Fruit fly (Drosophila melanogaster): ENCODE results near the gene chp.

chp gene

dm6 chr3R:31210630-31211029, at the start of gene chp:
Gene chp (minus strand): TSS chr3R:31210730.
- TF ChIP-seq psq (optimal IDR thresholded peaks at IDR 0.05) (no peak), Sin3A (optimal IDR thresholded peaks at IDR 0.05) (no peak), Myc (optimal IDR thresholded peaks at IDR 0.05) (no peak), h (optimal IDR thresholded peaks at IDR 0.05) (no peak), ttk (optimal IDR thresholded peaks at IDR 0.05) (no peak), insv (optimal IDR thresholded peaks at IDR 0.05) (no peak)

- TF ChIP-seq ttk (optimal IDR thresholded peaks at IDR 0.05) (no peak), Sin3A (optimal IDR thresholded peaks at IDR 0.05) (no peak), h (optimal IDR thresholded peaks at IDR 0.05) (no peak), psq (optimal IDR thresholded peaks at IDR 0.05) (no peak), insv (optimal IDR thresholded peaks at IDR 0.05) (no peak), Myc (optimal IDR thresholded peaks at IDR 0.05) (no peak)
Observed at dm6 chr3R:31259947-31260346, 49.4 kb upstream of the chp start, which contains the start of gene CAH16. Gene CAH16 (plus strand): TSS chr3R:31260247.

DNA sequence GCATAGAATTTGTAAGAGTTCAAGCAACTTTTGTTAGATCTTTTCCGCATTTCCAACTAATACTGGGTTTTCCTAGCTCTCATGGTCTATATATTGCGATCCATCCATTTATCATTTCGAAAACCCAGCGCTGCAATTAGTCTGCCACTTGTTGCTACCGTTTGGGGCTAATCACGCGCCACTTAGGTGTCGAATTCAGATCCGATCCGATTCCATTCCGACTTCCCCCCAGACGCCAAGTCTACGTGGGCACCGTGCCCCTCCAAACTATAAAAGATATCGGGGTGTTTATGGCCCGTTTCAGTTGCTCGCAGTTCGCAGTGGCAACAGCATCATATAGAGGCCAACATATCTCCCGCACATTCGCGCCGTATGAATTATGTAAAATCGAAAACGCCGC, 46.8 kb upstream of the chp start, which contains the start of gene CAH6:
TSS of gene CAH6 (plus strand) at position 301 of the 400 bp plus-strand sequence.
- TF ChIP-seq insv (optimal IDR thresholded peaks at IDR 0.05): no peak
- TF ChIP-seq Myc (optimal IDR thresholded peaks at IDR 0.05): no peak
- no peak for TF ChIP-seq ttk (optimal IDR thresholded peaks at IDR 0.05)
- no peak for TF ChIP-seq psq (optimal IDR thresholded peaks at IDR 0.05)
- no peak for TF ChIP-seq Sin3A (optimal IDR thresholded peaks at IDR 0.05)
- TF ChIP-seq h (optimal IDR thresholded peaks at IDR 0.05): no peak

DNA sequence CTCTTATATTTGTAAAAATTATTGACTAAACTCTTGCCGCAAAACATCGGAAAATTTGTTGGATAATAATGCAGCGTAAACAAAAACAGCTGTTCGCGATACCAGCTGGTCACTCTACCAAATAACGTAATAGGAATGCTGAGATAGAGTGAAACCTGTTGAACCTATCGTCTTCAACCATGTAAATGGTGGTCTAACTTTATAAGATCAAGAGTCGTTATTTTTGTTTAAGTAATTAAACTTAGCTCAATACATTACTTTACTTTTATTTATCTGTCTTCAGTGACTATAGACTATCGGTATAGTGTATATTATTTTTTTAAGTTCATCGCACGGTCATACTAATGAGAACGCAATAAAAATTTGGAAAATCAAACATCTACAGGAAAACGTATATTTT, 44.3 kb upstream of the chp start, which contains the start of the genes CG1750 and spn-F:
TSS of gene CG1750 (minus strand) at position 93 of the 400 bp plus-strand sequence.
TSS of gene spn-F (plus strand) at position 320 of the 400 bp plus-strand sequence.
- TF ChIP-seq h (optimal IDR thresholded peaks at IDR 0.05): no peak
- no peak for TF ChIP-seq insv (optimal IDR thresholded peaks at IDR 0.05)
- TF ChIP-seq Sin3A (optimal IDR thresholded peaks at IDR 0.05): no peak
- no peak for TF ChIP-seq ttk (optimal IDR thresholded peaks at IDR 0.05)
- no peak for TF ChIP-seq Myc (optimal IDR thresholded peaks at IDR 0.05)
- no peak for TF ChIP-seq psq (optimal IDR thresholded peaks at IDR 0.05)

- TF ChIP-seq Myc (optimal IDR thresholded peaks at IDR 0.05) (no peak), ttk (optimal IDR thresholded peaks at IDR 0.05) (no peak), psq (optimal IDR thresholded peaks at IDR 0.05) (no peak), insv (optimal IDR thresholded peaks at IDR 0.05) (no peak), h (optimal IDR thresholded peaks at IDR 0.05) (no peak), Sin3A (optimal IDR thresholded peaks at IDR 0.05) (no peak)
Observed at dm6 chr3R:31252093-31252962, 41.8 kb upstream of the chp start, which contains the start of the genes qless and mRpL32. Gene qless (minus strand): TSS chr3R:31252608. Gene mRpL32 (plus strand): TSS chr3R:31252872.

DNA sequence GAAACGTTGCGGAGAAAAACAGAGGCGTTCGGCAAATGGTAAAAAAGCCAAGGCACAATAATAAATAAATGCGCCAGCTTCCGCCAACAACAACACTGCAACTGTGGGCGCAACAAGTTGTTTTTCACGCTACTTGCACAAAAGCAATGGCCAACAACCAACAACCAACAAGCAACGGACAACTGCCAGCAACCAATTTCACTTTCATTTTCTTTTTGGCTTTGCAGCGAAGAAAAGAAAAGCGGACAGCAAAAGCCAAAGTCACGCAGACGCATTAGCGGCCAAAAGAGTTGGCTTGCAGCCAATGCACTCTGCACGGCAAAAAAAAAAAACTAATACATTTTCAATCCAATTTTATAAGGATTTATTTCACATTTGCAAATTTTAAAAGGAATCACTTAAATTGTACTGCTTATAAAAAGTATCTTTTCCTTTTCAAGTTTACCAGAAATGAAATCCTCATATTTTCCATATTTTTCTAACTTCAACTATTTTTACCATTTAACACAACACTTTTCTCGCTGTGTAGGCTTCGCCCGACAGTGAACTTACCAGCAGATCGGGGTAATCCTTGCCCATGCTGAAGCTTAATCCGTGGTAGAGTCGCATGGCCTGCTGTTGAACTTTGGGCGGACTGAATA, 40.7 kb upstream of the chp start:
- TF ChIP-seq ttk (optimal IDR thresholded peaks at IDR 0.05) (no peak), insv (optimal IDR thresholded peaks at IDR 0.05) (no peak), Sin3A (optimal IDR thresholded peaks at IDR 0.05) (no peak), psq (optimal IDR thresholded peaks at IDR 0.05) (no peak), Myc (optimal IDR thresholded peaks at IDR 0.05) (no peak)

DNA sequence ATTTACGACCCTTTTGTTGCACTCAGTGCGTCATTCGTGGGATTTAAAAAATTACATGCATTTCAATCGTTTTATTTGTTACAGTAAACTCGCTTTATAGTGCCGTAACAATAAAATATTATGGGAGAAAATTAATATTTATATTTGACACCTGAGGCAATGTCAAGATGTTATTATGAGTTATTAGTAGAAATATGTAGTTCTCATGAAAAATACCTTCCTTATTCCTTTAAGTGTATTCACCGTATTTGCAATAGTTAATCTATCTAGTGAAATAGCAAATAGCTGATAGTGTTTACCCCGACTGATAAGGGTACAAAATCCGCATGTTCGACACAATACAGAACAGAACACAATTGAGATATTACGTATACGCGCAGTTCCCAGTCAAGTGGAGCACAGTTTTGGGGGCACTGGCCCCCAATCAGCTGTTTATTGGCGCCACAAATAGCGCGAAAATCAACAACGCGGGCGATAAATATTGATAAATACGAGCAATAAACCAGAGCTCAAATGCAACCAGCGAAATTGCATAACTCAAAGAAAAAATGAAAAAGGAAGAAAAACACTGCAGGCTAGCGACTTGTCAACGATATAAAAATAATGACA, 40.0 kb upstream of the chp start:
- TF ChIP-seq ttk (optimal IDR thresholded peaks at IDR 0.05) (no peak), h (optimal IDR thresholded peaks at IDR 0.05) (no peak), psq (optimal IDR thresholded peaks at IDR 0.05) (no peak), Myc (optimal IDR thresholded peaks at IDR 0.05) (no peak), Sin3A (optimal IDR thresholded peaks at IDR 0.05) (no peak), insv (optimal IDR thresholded peaks at IDR 0.05) (no peak)

- no peak for TF ChIP-seq Sin3A (optimal IDR thresholded peaks at IDR 0.05)
- TF ChIP-seq psq (optimal IDR thresholded peaks at IDR 0.05): no peak
- no peak for TF ChIP-seq Myc (optimal IDR thresholded peaks at IDR 0.05)
- TF ChIP-seq h (optimal IDR thresholded peaks at IDR 0.05): no peak
- TF ChIP-seq ttk (optimal IDR thresholded peaks at IDR 0.05): no peak
- no peak for TF ChIP-seq insv (optimal IDR thresholded peaks at IDR 0.05)
Observed at dm6 chr3R:31248245-31248644, 37.7 kb upstream of the chp start.

DNA sequence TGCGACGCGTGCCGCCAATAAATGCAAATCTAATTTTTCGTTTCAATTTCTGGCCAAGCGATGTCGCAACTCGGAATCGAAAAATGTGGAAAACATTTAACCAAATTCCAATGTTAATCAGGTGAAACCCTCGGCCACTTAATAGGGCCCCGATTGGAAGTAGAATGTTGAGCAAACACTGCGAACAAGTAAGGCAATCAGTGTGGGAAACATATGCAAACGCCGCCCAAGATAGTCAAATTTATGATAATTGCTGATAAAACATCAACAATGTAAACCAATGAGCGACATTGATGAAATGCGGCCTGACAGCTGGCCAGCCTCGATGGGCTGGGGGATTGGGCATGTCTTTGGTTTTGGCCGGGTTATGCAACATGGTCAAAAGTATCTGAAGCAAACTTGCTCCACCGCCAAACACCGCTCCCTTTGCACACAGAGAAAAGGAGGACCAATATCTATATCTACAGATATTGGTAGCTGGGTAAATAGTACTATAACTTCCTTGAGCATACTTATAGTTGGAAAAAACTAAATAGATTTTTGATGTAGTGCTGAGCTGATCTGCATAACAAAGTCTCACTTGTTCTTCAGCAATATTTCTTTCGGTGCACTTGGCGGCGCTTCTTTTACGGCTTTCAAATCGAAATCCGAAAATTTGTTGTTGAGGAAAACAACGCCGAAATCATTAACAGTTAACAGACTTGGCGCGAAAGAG, 36.9 kb upstream of the chp start:
- TF ChIP-seq psq (optimal IDR thresholded peaks at IDR 0.05) (no peak), Sin3A (optimal IDR thresholded peaks at IDR 0.05) (no peak), h (optimal IDR thresholded peaks at IDR 0.05) (no peak)

DNA sequence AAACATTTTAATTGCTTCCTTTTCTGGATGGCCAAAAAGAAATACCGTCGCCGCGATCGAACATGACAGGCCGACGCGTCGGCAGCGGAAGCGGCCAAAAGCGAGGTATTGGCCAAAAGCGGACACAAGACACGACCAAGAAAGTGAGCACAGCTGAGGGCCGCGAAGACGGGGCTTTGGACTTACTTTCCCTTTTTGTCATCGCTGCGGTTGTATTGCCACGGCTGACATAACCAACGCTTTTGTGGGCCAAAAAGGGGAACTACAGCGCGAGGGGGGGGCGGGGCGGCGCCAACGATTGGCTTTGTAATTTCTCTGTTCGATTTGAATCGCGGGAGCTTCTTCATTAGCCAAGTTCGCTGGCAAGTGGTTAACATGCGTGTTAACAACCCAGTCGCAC, 35.3 kb upstream of the chp start:
- TF ChIP-seq ttk (optimal IDR thresholded peaks at IDR 0.05) (no peak), Sin3A (optimal IDR thresholded peaks at IDR 0.05) (no peak), insv (optimal IDR thresholded peaks at IDR 0.05) (no peak), h (optimal IDR thresholded peaks at IDR 0.05) (no peak), Myc (optimal IDR thresholded peaks at IDR 0.05) (no peak), psq (optimal IDR thresholded peaks at IDR 0.05) (no peak)

DNA sequence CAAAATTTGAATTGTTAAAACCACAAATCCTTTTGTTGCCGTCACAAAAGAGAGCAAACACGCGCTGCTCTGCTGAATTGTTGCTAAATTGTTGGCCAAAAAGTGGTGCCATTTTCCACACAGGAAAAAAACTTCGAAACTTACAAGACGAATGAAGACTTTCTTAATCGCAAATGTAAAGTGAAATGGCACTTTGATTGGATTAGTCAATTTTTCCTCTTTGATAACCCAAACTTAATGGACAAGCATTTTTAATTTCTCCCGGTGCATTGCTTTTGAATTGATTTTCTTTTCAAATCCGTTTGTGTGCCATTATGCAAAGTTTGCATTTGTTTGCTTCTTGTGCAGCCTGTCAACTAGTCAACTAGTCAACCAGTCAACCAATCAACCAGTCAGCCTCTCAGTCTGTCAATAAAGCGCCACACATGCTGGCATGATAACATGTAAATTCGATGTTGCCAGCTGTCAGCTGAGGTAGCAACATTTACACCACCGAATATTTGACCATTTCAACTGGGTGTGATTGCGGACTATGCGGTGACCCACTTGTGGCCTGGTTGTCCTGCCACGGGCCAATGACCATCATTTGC, 32.6 kb upstream of the chp start:
- TF ChIP-seq h (optimal IDR thresholded peaks at IDR 0.05) (no peak), psq (optimal IDR thresholded peaks at IDR 0.05) (no peak), ttk (optimal IDR thresholded peaks at IDR 0.05) (no peak), Sin3A (optimal IDR thresholded peaks at IDR 0.05) (no peak), insv (optimal IDR thresholded peaks at IDR 0.05) (no peak), Myc (optimal IDR thresholded peaks at IDR 0.05) (no peak)

Measured in Kc167 (cell line).